Fruit fly (Drosophila melanogaster): ENCODE results near the gene CG5157.

CG5157 gene

dm6 chr3L:16105528-16105927 is 32.2 kb downstream of the CG5157 start, which contains the start of the genes IntS9 and CG43295:
TSS of gene IntS9 (minus strand) at chr3L:16105627.
TSS of gene CG43295 (plus strand) at chr3L:16105852.
- TF ChIP-seq CG17801 (GFP tag; optimal IDR thresholded peaks at IDR 0.05; ENCODE audit: partially characterized antibody) = peak; percentile 73

- no peak for TF ChIP-seq CG17801 (GFP tag; optimal IDR thresholded peaks at IDR 0.05; ENCODE audit: partially characterized antibody)
These were observed 37.6 kb downstream of the CG5157 start, which contains the start of gene IleRS-m for dm6 chr3L:16100059-16100458. TSS of gene IleRS-m (plus strand) at chr3L:16100280.

dm6 chr3L:16097393-16097884 is 40.2 kb downstream of the CG5157 start, which contains the start of the genes CG13074 and ATPsynbetaL:
TSS of gene CG13074 (minus strand) at chr3L:16097493.
TSS of gene ATPsynbetaL (plus strand) at chr3L:16097834.
- TF ChIP-seq CG17801 (GFP tag; optimal IDR thresholded peaks at IDR 0.05; ENCODE audit: partially characterized antibody) = no peak

dm6 chr3L:16090330-16090803 is 47.3 kb downstream of the CG5157 start, which contains the start of the genes CG5235 and ClC-c:
TSS of gene CG5235 (minus strand) at chr3L:16090392.
TSS of gene ClC-c (plus strand) at chr3L:16090454.
- TF ChIP-seq CG17801 (GFP tag; optimal IDR thresholded peaks at IDR 0.05; ENCODE audit: partially characterized antibody) = peak; percentile 28

DNA sequence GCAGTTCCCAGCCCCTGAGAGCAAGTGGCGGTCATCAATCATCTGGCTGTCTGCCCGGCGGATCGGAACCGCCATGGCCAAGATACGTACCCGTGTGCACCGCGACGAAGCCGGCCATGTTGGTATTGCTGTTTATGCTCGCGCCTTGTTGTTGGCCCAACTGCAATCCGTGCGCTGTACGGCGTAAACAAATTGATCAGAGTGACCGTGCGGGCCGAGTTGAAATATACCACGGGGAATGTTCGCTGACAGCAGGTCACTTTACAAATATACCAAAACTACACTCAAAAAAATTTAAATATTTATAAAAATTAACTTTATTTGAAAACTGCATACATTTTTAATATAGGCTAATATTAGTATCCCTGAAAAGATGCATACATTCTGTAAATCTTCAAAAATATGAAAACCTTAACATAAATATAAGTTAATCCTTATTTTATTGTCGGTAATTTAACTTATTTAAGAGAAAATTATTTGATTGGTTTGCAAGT is 50.3 kb downstream of the CG5157 start, which contains the start of gene Tasp1:
Gene Tasp1 (minus strand): TSS at position 203 of the 494 bp plus-strand sequence.
- TF ChIP-seq CG17801 (GFP tag; optimal IDR thresholded peaks at IDR 0.05; ENCODE audit: partially characterized antibody) = peak; percentile 57
